Worm (Caenorhabditis elegans) whole organism, L4/young adult: ENCODE results near the gene fkb-6.
A peak's percentile ranks its signal among the peaks of the same experiment; 100 is the strongest.

ENCODE experiments used
- W03F9.2 ChIP-seq: fragments of 150-350 bp; optimal IDR thresholded peaks from 2 replicates; lab custom pipeline; 2014; ENCODE audit warnings: missing biosample characterization, missing genetic modification characterization
- dao-5 ChIP-seq: sonication (generic microtip); optimal IDR thresholded peaks from 2 replicates; lab custom pipeline; 2016; ENCODE audit warnings: missing genotype, missing genetic modification characterization, moderate library complexity, missing compliant biosample characterization
- him-1 ChIP-seq: sonication (generic microtip); optimal IDR thresholded peaks from 2 replicates; lab custom pipeline; 2016; ENCODE audit warnings: missing genotype, missing genetic modification reagents, missing genetic modification characterization, missing compliant biosample characterization

The fkb-6 gene

DNA sequence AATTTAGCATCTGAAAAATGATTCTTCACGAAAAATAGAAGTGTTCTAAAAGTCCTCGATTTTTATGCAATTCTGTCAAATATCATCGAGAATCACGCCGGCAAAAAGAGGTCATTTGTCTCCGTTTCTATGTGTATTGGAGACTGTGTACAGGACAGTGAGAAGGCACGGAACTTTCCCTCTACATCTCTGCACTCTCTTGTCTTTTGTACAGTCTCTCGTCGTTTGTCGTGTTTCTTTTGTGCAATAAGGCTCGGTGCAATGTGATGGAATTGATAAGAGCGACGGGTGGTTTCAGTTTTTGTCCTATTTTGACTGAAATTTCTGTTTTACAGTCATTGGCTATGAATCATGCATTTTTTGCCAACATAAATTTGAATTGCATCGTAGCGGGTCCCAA lies 14.1 kb upstream of the fkb-6 start:
- TF ChIP-seq him-1 (tag; lab: Kevin White, UChicago): no peak
- no peak for TF ChIP-seq W03F9.2 (tag; lab: Kevin White, UChicago)
- no peak for TF ChIP-seq dao-5

ce11 chrV:20832554-20832963 lies 13.4 kb upstream of the fkb-6 start:
- no peak for TF ChIP-seq W03F9.2 (tag; lab: Kevin White, UChicago)
- no peak for TF ChIP-seq him-1 (tag; lab: Kevin White, UChicago)
- no peak for TF ChIP-seq dao-5

- TF ChIP-seq him-1 (tag; lab: Kevin White, UChicago) (no peak), W03F9.2 (tag; lab: Kevin White, UChicago) (no peak), dao-5 (no peak)
Measured at ce11 chrV:20837765-20838164, 8.2 kb upstream of the fkb-6 start, which contains the start of gene mrps-12. Gene mrps-12, plus strand, starts transcription at chrV:20838080.

DNA sequence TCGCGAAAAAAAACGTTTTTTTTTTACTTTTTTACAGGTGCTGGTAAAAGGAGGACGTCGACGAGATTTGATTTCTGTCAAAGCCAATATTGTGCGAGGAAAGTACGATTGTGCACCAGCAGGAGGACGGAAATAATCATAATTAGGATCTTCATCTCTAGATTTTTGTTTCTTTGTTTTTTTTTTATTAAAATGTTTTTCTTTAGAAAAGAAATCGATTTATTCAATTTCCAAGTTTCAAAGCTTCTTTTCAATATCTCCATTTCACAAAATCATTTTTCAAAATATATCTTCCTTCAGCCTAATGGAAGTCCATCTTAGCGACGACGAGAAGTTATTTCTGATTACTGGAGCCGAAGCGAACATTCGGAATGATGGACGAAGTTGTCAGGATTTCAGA lies 7.4 kb upstream of the fkb-6 start, which contains the start of gene exos-7:
exos-7 (plus strand) TSS at position 301 of the 400 bp plus-strand sequence.
- no peak for TF ChIP-seq dao-5
- no peak for TF ChIP-seq W03F9.2 (tag; lab: Kevin White, UChicago)
- TF ChIP-seq him-1 (tag; lab: Kevin White, UChicago): no peak

DNA sequence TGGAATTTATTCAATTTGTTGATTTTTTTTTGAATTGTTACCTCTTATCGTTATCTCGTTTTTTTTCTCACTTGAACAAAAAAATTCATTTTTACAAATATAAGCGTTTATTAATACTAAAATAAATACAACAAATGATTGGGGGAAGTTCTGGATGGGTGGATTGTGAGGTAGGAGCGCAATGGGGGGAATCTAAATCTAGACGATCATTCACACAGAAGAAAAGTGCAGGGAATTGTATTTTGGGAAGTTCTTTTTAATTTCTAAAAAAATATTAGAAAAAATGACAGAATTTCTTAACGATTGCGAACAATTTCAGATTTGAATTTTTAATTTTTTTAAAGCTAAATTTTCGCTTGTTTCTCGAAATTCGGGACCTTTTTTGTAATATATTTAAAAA lies 4.5 kb upstream of the fkb-6 start:
- no peak for TF ChIP-seq dao-5
- TF ChIP-seq W03F9.2 (tag; lab: Kevin White, UChicago): no peak
- TF ChIP-seq him-1 (tag; lab: Kevin White, UChicago): no peak

ce11 chrV:20847743-20848229 lies 1.8 kb downstream of the fkb-6 start:
- TF ChIP-seq dao-5 (no peak), W03F9.2 (tag; lab: Kevin White, UChicago) (peak; percentile 24)

ce11 chrV:20850580-20850979 lies 4.6 kb downstream of the fkb-6 start, which contains the start of gene clec-264:
Gene clec-264, minus strand, starts transcription at chrV:20850701.
- no peak for TF ChIP-seq dao-5

DNA sequence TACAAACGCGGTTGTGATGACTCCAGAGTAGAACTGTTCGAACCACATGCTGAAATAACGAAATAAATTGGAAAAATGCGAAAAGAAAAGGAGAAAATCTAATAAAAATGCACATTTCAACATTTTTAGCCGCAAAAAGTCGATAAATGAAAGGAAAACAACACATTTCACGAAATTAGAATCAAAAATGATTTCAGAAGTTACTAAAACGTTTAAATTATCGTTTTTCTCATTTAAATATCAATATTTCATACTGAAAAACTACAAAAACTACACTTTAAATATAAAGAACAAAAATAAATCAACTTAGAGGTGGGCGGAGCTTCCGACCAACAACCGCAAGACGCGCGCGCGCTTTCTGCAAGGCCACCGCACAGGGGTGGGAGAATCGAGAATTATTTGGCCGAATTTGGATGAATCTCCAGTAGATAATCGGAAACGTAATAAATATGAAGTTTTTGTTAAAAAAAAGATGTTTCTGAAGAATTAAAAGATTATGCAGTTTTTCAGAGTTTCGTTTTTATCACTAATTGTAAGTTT lies 6.0 kb downstream of the fkb-6 start, which contains the start of gene ndua-1:
ndua-1 (minus strand) TSS at position 51 of the 540 bp plus-strand sequence.
- no peak for TF ChIP-seq him-1 (tag; lab: Kevin White, UChicago)
- TF ChIP-seq W03F9.2 (tag; lab: Kevin White, UChicago): peak; percentile 60
- no peak for TF ChIP-seq dao-5

DNA sequence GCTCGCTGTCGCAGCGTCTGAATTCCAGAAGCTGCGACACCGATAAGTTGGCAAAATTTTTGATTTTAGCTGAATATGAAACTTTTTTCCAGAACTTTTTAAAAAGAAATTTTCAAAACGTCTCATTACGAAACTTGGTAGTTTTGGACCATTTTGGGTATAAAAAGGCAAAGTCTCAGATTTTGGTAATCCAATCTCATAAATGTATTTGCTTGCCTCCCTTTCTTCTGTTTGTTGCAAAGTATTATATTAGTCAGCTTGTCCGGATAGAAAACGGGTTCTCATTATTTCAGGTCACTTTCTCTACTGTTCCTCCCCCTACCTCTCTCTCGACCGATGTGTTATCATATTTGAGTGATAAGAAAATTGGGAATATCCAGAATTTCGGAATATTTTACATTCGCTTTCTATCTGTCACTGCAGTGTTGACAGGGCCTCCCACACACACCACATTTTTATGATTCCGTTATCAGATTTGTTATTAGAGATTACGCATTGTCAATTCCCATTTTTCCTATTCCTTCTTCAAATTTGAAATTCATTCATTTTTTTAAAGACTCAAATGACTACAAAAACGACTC lies 7.7 kb downstream of the fkb-6 start, which contains the start of gene F31D4.5:
F31D4.5 (plus strand) TSS at position 491 of the 581 bp plus-strand sequence.
- TF ChIP-seq him-1 (tag; lab: Kevin White, UChicago): no peak
- no peak for TF ChIP-seq dao-5
- TF ChIP-seq W03F9.2 (tag; lab: Kevin White, UChicago): no peak

- no peak for TF ChIP-seq W03F9.2 (tag; lab: Kevin White, UChicago)
- TF ChIP-seq him-1 (tag; lab: Kevin White, UChicago): no peak
- TF ChIP-seq dao-5: no peak
Measured at ce11 chrV:20861080-20861479, 15.1 kb downstream of the fkb-6 start, which contains the start of gene try-4. Gene try-4, minus strand, starts transcription at chrV:20861153.

- TF ChIP-seq dao-5 (no peak), him-1 (tag; lab: Kevin White, UChicago) (no peak), W03F9.2 (tag; lab: Kevin White, UChicago) (no peak)
Measured at ce11 chrV:20862681-20863080, 16.7 kb downstream of the fkb-6 start, which contains the start of gene twk-35. Gene twk-35, plus strand, starts transcription at chrV:20862981.

DNA sequence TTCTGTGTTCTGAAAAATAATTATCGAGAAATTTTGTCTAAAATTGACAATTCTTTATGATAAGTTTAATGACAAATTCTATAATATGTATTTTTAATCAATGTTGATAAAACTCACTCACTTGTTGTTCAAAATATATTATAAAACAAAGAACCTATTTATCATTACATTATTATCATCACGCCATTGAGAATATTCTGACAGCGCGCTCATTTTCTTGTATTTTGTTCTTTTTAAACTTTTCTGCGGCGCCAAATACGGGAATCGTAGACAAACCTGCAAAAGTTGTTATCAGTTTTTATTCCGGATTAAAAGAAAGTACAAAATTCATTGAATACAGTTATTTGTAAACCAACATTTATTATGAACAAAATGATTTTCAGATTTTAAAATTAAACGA lies 20.4 kb downstream of the fkb-6 start:
- TF ChIP-seq him-1 (tag; lab: Kevin White, UChicago): no peak
- TF ChIP-seq W03F9.2 (tag; lab: Kevin White, UChicago): peak; percentile 33

ce11 chrV:20868329-20868728 lies 22.4 kb downstream of the fkb-6 start, which contains the start of gene F31D4.8:
Gene F31D4.8, minus strand, starts transcription at chrV:20868429.
- TF ChIP-seq dao-5 (no peak), W03F9.2 (tag; lab: Kevin White, UChicago) (no peak), him-1 (tag; lab: Kevin White, UChicago) (no peak)

ce11 chrV:20870633-20871032 lies 24.7 kb downstream of the fkb-6 start:
- TF ChIP-seq dao-5 (no peak), him-1 (tag; lab: Kevin White, UChicago) (no peak), W03F9.2 (tag; lab: Kevin White, UChicago) (no peak)
